Fruit fly (Drosophila melanogaster) whole organism, embryonic: Measurements from ENCODE around the gene armi.

Experiments used
- ATbp ChIP-seq: fragments of 200-800 bp; sonication (Bioruptor generic); optimal IDR thresholded peaks from 2 replicates; lab custom pipeline; 2017; ENCODE audit warnings: missing biosample characterization, mild to moderate bottlenecking, missing genetic modification characterization, missing genetic modification reagents
- Aef1 ChIP-seq: fragments of 200-800 bp; sonication (Bioruptor generic); IDR thresholded peaks from 3 replicates; pipeline ENCODE4 v1.3.6; 2022; ENCODE audit warnings: missing biosample characterization, missing genetic modification characterization
- CG10147 ChIP-seq: fragments of 200-800 bp; sonication (Bioruptor generic); optimal IDR thresholded peaks from 2 replicates; lab custom pipeline; 2019; ENCODE audit warnings: missing biosample characterization, mild to moderate bottlenecking, missing genetic modification characterization, moderate library complexity
- CG10959 ChIP-seq: fragments of 200-800 bp; sonication (Bioruptor generic); IDR thresholded peaks from 2 replicates; pipeline ENCODE4 v1.3.6; 2022; ENCODE audit warnings: missing biosample characterization, missing genetic modification characterization
- CG11695 ChIP-seq: fragments of 200-800 bp; sonication (Bioruptor generic); IDR thresholded peaks from 3 replicates; pipeline ENCODE4 v1.3.6; 2022; ENCODE audit warnings: missing biosample characterization, missing genetic modification characterization
- CG13296 ChIP-seq: fragments of 200-800 bp; sonication (Bioruptor generic); optimal IDR thresholded peaks from 3 replicates; lab custom pipeline; 2018; ENCODE audit warnings: missing biosample characterization, mild to moderate bottlenecking, missing genetic modification characterization
- CG14965 ChIP-seq: fragments of 200-800 bp; sonication (Bioruptor generic); optimal IDR thresholded peaks from 2 replicates; lab custom pipeline; 2016; ENCODE audit warnings: missing biosample characterization, missing genetic modification characterization, borderline replicate concordance
- CG17359 ChIP-seq: fragments of 200-800 bp; sonication (Bioruptor generic); optimal IDR thresholded peaks from 3 replicates; lab custom pipeline; 2018; ENCODE audit warnings: missing biosample characterization, mild to moderate bottlenecking, missing genetic modification characterization, moderate library complexity
- CG17385 ChIP-seq: fragments of 200-800 bp; sonication (Bioruptor generic); optimal IDR thresholded peaks from 3 replicates; lab custom pipeline; 2018; ENCODE audit warnings: missing biosample characterization, mild to moderate bottlenecking, missing genetic modification characterization
- CG17829 ChIP-seq: fragments of 200-800 bp; optimal IDR thresholded peaks from 2 replicates; lab custom pipeline; 2019; ENCODE audit warnings: missing biosample characterization, mild to moderate bottlenecking, missing genetic modification characterization, moderate library complexity
- CG2116 ChIP-seq: fragments of 200-800 bp; sonication (Bioruptor generic); optimal IDR thresholded peaks from 3 replicates; lab custom pipeline; 2018; ENCODE audit warnings: missing biosample characterization, mild to moderate bottlenecking, missing genetic modification characterization
- CG2120 ChIP-seq: fragments of 200-800 bp; sonication (Bioruptor generic); optimal IDR thresholded peaks from 3 replicates; lab custom pipeline; 2016; ENCODE audit warnings: missing biosample characterization, missing genetic modification characterization
- CG34422 ChIP-seq: fragments of 200-800 bp; sonication (Bioruptor generic); IDR thresholded peaks from 3 replicates; pipeline ENCODE4 v1.3.6; 2022; ENCODE audit warnings: missing biosample characterization, missing genetic modification characterization
- CG4617 ChIP-seq: fragments of 200-800 bp; sonication (Bioruptor generic); optimal IDR thresholded peaks from 3 replicates; lab custom pipeline; 2016; ENCODE audit warnings: missing biosample characterization, missing genetic modification characterization, borderline replicate concordance
- CG6654 ChIP-seq: fragments of 200-800 bp; sonication (Bioruptor generic); optimal IDR thresholded peaks from 2 replicates; lab custom pipeline; 2017; ENCODE audit warnings: missing biosample characterization, mild to moderate bottlenecking, missing genetic modification characterization
- CG6791 ChIP-seq: fragments of 200-800 bp; sonication (Bioruptor generic); IDR thresholded peaks from 3 replicates; pipeline ENCODE4 v1.3.6; 2022; ENCODE audit warnings: missing biosample characterization, missing genetic modification characterization; ENCODE audit not compliant: partially characterized antibody
- CG7556 ChIP-seq: fragments of 200-800 bp; sonication (Bioruptor generic); optimal IDR thresholded peaks from 2 replicates; lab custom pipeline; 2017; ENCODE audit warnings: missing biosample characterization, mild to moderate bottlenecking, missing genetic modification characterization
- CG8388 ChIP-seq: fragments of 200-800 bp; sonication (Bioruptor generic); optimal IDR thresholded peaks from 2 replicates; lab custom pipeline; 2019; ENCODE audit warnings: missing biosample characterization, mild to moderate bottlenecking, missing genetic modification characterization, moderate library complexity
- D19A ChIP-seq: fragments of 200-800 bp; optimal IDR thresholded peaks from 3 replicates; lab custom pipeline; 2019; ENCODE audit warnings: missing biosample characterization, mild to moderate bottlenecking, missing genetic modification characterization, moderate library complexity
- Dfd ChIP-seq, 2 experiments: fragments of >200 bp; optimal IDR thresholded peaks; 2 replicates each; lab custom pipeline; 2017; ENCODE audit warnings: missing biosample characterization in 2 of 2, missing genetic modification characterization in 2 of 2
- Dref ChIP-seq: fragments of 200-800 bp; sonication (Bioruptor generic); IDR thresholded peaks from 2 replicates; pipeline ENCODE4 v1.3.6; 2022; ENCODE audit warnings: missing biosample characterization, missing genetic modification characterization
- E2f2 ChIP-seq: fragments of 200-800 bp; sonication (Bioruptor generic); IDR thresholded peaks from 2 replicates; pipeline ENCODE4 v1.3.6; 2022; ENCODE audit warnings: missing biosample characterization, missing genetic modification characterization
- ERR ChIP-seq: fragments of 200-800 bp; sonication (Bioruptor generic); optimal IDR thresholded peaks from 2 replicates; lab custom pipeline; 2016; ENCODE audit warnings: missing biosample characterization, missing genetic modification characterization
- Ets97D ChIP-seq: fragments of 200-800 bp; sonication (Bioruptor generic); optimal IDR thresholded peaks from 3 replicates; lab custom pipeline; 2016; ENCODE audit warnings: missing biosample characterization, missing genetic modification characterization
- Fer2 ChIP-seq: fragments of 200-800 bp; sonication (Bioruptor generic); optimal IDR thresholded peaks from 2 replicates; lab custom pipeline; 2018; ENCODE audit warnings: missing biosample characterization, mild to moderate bottlenecking, missing genetic modification characterization, moderate library complexity
- Gsc ChIP-seq: fragments of 200-800 bp; sonication (Bioruptor generic); IDR thresholded peaks from 2 replicates; pipeline ENCODE4 v1.3.6; 2022; ENCODE audit warnings: missing biosample characterization, missing genetic modification characterization
- HmgD ChIP-seq: fragments of 200-800 bp; sonication (Bioruptor generic); optimal IDR thresholded peaks from 3 replicates; lab custom pipeline; 2016; ENCODE audit warnings: missing biosample characterization, missing genetic modification characterization
- Lhr ChIP-seq: fragments of 200-800 bp; sonication (Bioruptor generic); optimal IDR thresholded peaks from 3 replicates; lab custom pipeline; 2017; ENCODE audit warnings: mild to moderate bottlenecking, missing biosample characterization, missing genetic modification reagents, missing genetic modification characterization
- Mad ChIP-seq: fragments of 200-800 bp; sonication (Bioruptor generic); optimal IDR thresholded peaks from 2 replicates; lab custom pipeline; 2016; ENCODE audit warnings: missing biosample characterization, missing genetic modification characterization
- Mrtf ChIP-seq: fragments of 200-800 bp; sonication (Bioruptor generic); IDR thresholded peaks from 3 replicates; pipeline ENCODE4 v1.3.6; 2022; ENCODE audit warnings: missing biosample characterization, missing genetic modification characterization
- NC2β ChIP-seq: fragments of 200-800 bp; sonication (Bioruptor generic); optimal IDR thresholded peaks from 2 replicates; lab custom pipeline; 2016; ENCODE audit warnings: missing biosample characterization, missing genetic modification characterization
- Nf-YB ChIP-seq: fragments of 200-800 bp; sonication (Bioruptor generic); optimal IDR thresholded peaks from 3 replicates; lab custom pipeline; 2019; ENCODE audit warnings: missing biosample characterization, mild to moderate bottlenecking, missing genetic modification characterization, moderate library complexity
- Sox102F ChIP-seq: fragments of 200-800 bp; sonication (Bioruptor generic); optimal IDR thresholded peaks from 2 replicates; lab custom pipeline; 2018; ENCODE audit warnings: missing biosample characterization, mild to moderate bottlenecking, missing genetic modification characterization, moderate library complexity
- Xbp1 ChIP-seq: fragments of 200-800 bp; sonication (Bioruptor generic); optimal IDR thresholded peaks from 3 replicates; lab custom pipeline; 2016; ENCODE audit warnings: missing biosample characterization, mild to moderate bottlenecking, missing genetic modification characterization
- bigmax ChIP-seq: fragments of 200-800 bp; sonication (Bioruptor generic); optimal IDR thresholded peaks from 2 replicates; lab custom pipeline; 2018; ENCODE audit warnings: missing biosample characterization, mild to moderate bottlenecking, missing genetic modification characterization
- cad ChIP-seq: fragments of >200 bp; optimal IDR thresholded peaks from 2 replicates; lab custom pipeline; 2017; ENCODE audit warnings: missing biosample characterization, missing genetic modification characterization
- dmrt11E ChIP-seq: fragments of 200-800 bp; sonication (Bioruptor generic); optimal IDR thresholded peaks from 3 replicates; lab custom pipeline; 2018; ENCODE audit warnings: missing biosample characterization, mild to moderate bottlenecking, missing genetic modification characterization, moderate library complexity
- fru ChIP-seq: fragments of >200 bp; optimal IDR thresholded peaks from 2 replicates; lab custom pipeline; 2017
- her ChIP-seq: fragments of 200-800 bp; sonication (Bioruptor generic); optimal IDR thresholded peaks from 2 replicates; lab custom pipeline; 2016; ENCODE audit warnings: missing biosample characterization, missing genetic modification characterization
- ken ChIP-seq: fragments of 200-800 bp; sonication (Bioruptor generic); IDR thresholded peaks from 3 replicates; pipeline ENCODE4 v1.3.6; 2022; ENCODE audit warnings: missing biosample characterization, missing genetic modification characterization
- lmd ChIP-seq: fragments of 200-800 bp; sonication (Bioruptor generic); IDR thresholded peaks from 2 replicates; pipeline ENCODE4 v1.3.6; 2022; ENCODE audit warnings: missing biosample characterization, missing genetic modification characterization
- lola ChIP-seq, 3 experiments: fragments of >200 bp in 2 of 3; fragments of 200-800 bp in 1 of 3; sonication (Bioruptor generic) in 1 of 3; optimal IDR thresholded peaks; 2 replicates each; lab custom pipeline; 2017 to 2019; ENCODE audit warnings: missing biosample characterization in 3 of 3, missing genetic modification characterization in 3 of 3, mild to moderate bottlenecking in 1 of 3, moderate library complexity in 1 of 3
- nerfin-1 ChIP-seq: fragments of 200-800 bp; sonication (Bioruptor generic); optimal IDR thresholded peaks from 3 replicates; lab custom pipeline; 2019; ENCODE audit warnings: missing biosample characterization, mild to moderate bottlenecking, missing genetic modification characterization, moderate library complexity
- pita ChIP-seq: fragments of 200-800 bp; sonication (Bioruptor generic); optimal IDR thresholded peaks from 2 replicates; lab custom pipeline; 2017; ENCODE audit warnings: missing biosample characterization, mild to moderate bottlenecking, missing genetic modification characterization
- repo ChIP-seq: fragments of 200-800 bp; sonication (Bioruptor generic); optimal IDR thresholded peaks from 2 replicates; lab custom pipeline; 2016; ENCODE audit warnings: missing biosample characterization, missing genetic modification characterization
- rib ChIP-seq: fragments of 200-800 bp; sonication (Bioruptor generic); IDR thresholded peaks from 2 replicates; pipeline ENCODE4 v1.3.6; 2022; ENCODE audit warnings: missing biosample characterization, missing genetic modification characterization
- sd ChIP-seq: fragments of 200-800 bp; sonication (Bioruptor generic); optimal IDR thresholded peaks from 3 replicates; lab custom pipeline; 2018; ENCODE audit warnings: missing biosample characterization, mild to moderate bottlenecking, missing genetic modification characterization, moderate library complexity
- slp2 ChIP-seq: fragments of 200-800 bp; sonication (Bioruptor generic); optimal IDR thresholded peaks from 2 replicates; lab custom pipeline; 2016; ENCODE audit warnings: missing biosample characterization, missing genetic modification characterization
- tna ChIP-seq: fragments of 200-800 bp; sonication (Bioruptor generic); IDR thresholded peaks from 2 replicates; pipeline ENCODE4 v1.3.6; 2022; ENCODE audit warnings: missing biosample characterization, missing genetic modification characterization; ENCODE audit not compliant: partially characterized antibody
- wek ChIP-seq: fragments of 200-800 bp; sonication (Bioruptor generic); optimal IDR thresholded peaks from 3 replicates; lab custom pipeline; 2018; ENCODE audit warnings: missing biosample characterization, mild to moderate bottlenecking, missing genetic modification characterization, moderate library complexity

The armi gene

dm6 chr3L:3515280-3516020 is 54.3 kb downstream of the armi start, which contains the start of gene Eip63E (continued):
- TF ChIP-seq Ets97D (GFP tag; lab: Kevin White, UChicago) (peak; percentile 46), cad (GFP tag; lab: Kevin White, UChicago) (no peak), CG6791 (GFP tag; lab: Robert Waterston, UW) (peak; percentile 44; the same call in 2 of the 3 replicates), Xbp1 (GFP tag; lab: Kevin White, UChicago) (no peak), fru (lab: Kevin White, UChicago) (no peak), CG7556 (GFP tag; lab: Kevin White, UChicago) (no peak), CG17359 (tag; lab: Kevin White, UChicago) (peak; percentile 64), CG4617 (peak; percentile 87), bigmax (GFP tag; lab: Kevin White, UChicago) (no peak), pita (GFP tag; lab: Kevin White, UChicago) (no peak), Gsc (GFP tag; lab: Robert Waterston, UW) (no peak), lola (GFP tag; optimal IDR thresholded peaks at IDR 0.05; lab: Kevin White, UChicago) (no peak), Lhr (GFP tag; lab: Kevin White, UChicago) (peak; percentile 71), CG13296 (peak; percentile 47), CG17829 (tag; lab: Kevin White, UChicago) (peak; percentile 55), nerfin-1 (tag; lab: Kevin White, UChicago) (peak; percentile 50), tna (GFP tag; lab: Robert Waterston, UW) (no peak), CG2116 (GFP tag; lab: Kevin White, UChicago) (peak; percentile 14), Nf-YB (GFP tag; lab: Kevin White, UChicago) (no peak), Mad (GFP tag; lab: Kevin White, UChicago) (no peak), Fer2 (tag; lab: Kevin White, UChicago) (no peak), NC2β (GFP tag; lab: Kevin White, UChicago) (peak; percentile 8), Dfd (GFP tag; optimal IDR thresholded peaks at IDR 0.05; lab: Kevin White, UChicago) (no peak), Aef1 (GFP tag; lab: Robert Waterston, UW) (peak; percentile 38; the same call in 1 of the 3 replicates), slp2 (GFP tag; lab: Kevin White, UChicago) (no peak), Sox102F (GFP tag; lab: Kevin White, UChicago) (no peak), HmgD (GFP tag; lab: Kevin White, UChicago) (no peak), wek (GFP tag; lab: Kevin White, UChicago) (peak; percentile 15), CG11695 (GFP tag; lab: Robert Waterston, UW) (no peak), CG34422 (GFP tag; lab: Robert Waterston, UW) (peak; percentile 81; the same call in 2 of the 3 replicates), CG6654 (GFP tag; lab: Kevin White, UChicago) (no peak), sd (no peak), her (GFP tag; lab: Kevin White, UChicago) (no peak), Mrtf (no peak), CG17385 (GFP tag; lab: Kevin White, UChicago) (peak; percentile 12), ERR (GFP tag; lab: Kevin White, UChicago) (no peak), ken (GFP tag; lab: Robert Waterston, UW) (no peak), ATbp (GFP tag; lab: Kevin White, UChicago) (no peak), CG10147 (GFP tag; lab: Kevin White, UChicago) (peak; percentile 31), CG8388 (GFP tag; lab: Kevin White, UChicago) (no peak), CG2120 (GFP tag; lab: Kevin White, UChicago) (no peak), repo (GFP tag; lab: Kevin White, UChicago) (no peak), CG14965 (GFP tag; lab: Kevin White, UChicago) (no peak), lmd (GFP tag; lab: Robert Waterston, UW) (no peak), rib (GFP tag; lab: Robert Waterston, UW) (peak; percentile 61; the same call in 1 of the 2 replicates), D19A (tag; lab: Kevin White, UChicago) (no peak), Dref (GFP tag; lab: Robert Waterston, UW) (no peak), dmrt11E (tag; lab: Kevin White, UChicago) (no peak), CG10959 (GFP tag; lab: Robert Waterston, UW) (no peak), E2f2 (GFP tag; lab: Robert Waterston, UW) (peak; percentile 32; the same call in 1 of the 2 replicates)
